Worm (Caenorhabditis elegans) whole organism, midembryonic: ENCODE measurements around the gene cyp-35C1.

Experiments used
- T22C8.4 ChIP-seq: fragments of 200-800 bp; sonication (Bioruptor generic); IDR thresholded peaks from 2 replicates; pipeline ENCODE4 v1.3.6; 2022; ENCODE audit warnings: missing genetic modification characterization, missing compliant biosample characterization
- cog-1 ChIP-seq: sonication (generic microtip); optimal IDR thresholded peaks from 2 replicates; lab custom pipeline; 2016; ENCODE audit warnings: missing genetic modification characterization, missing compliant biosample characterization
- flt-1 ChIP-seq: fragments of 200-800 bp; sonication (Bioruptor generic); IDR thresholded peaks from 2 replicates; pipeline ENCODE4 v1.3.6; 2022; ENCODE audit warnings: missing genetic modification characterization, missing compliant biosample characterization
- klf-2 ChIP-seq: fragments of 200-800 bp; sonication (Bioruptor generic); conservative IDR thresholded peaks from 2 replicates; pipeline ENCODE4 v1.3.6; 2022; ENCODE audit warnings: missing genetic modification reagents, missing genetic modification characterization, missing compliant biosample characterization
- med-1 ChIP-seq: sonication (generic microtip); optimal IDR thresholded peaks from 2 replicates; lab custom pipeline; 2017; ENCODE audit warnings: missing genetic modification characterization, mild to moderate bottlenecking, missing compliant biosample characterization, antibody characterized with exemption, missing genetic modification reagents; ENCODE audit not compliant: insufficient read depth
- ref-1 ChIP-seq: fragments of 200-800 bp; sonication (Bioruptor generic); conservative IDR thresholded peaks from 2 replicates; pipeline ENCODE4 v1.3.6; 2022; ENCODE audit warnings: missing genetic modification reagents, missing genetic modification characterization, missing compliant biosample characterization
- tab-1 ChIP-seq: fragments of 200-800 bp; sonication (Bioruptor generic); IDR thresholded peaks from 2 replicates; pipeline ENCODE4 v1.3.6; 2022; ENCODE audit warnings: missing genetic modification characterization, missing compliant biosample characterization
- ztf-23 ChIP-seq: fragments of 200-800 bp; sonication (Bioruptor generic); IDR thresholded peaks from 2 replicates; pipeline ENCODE4 v1.3.6; 2022; ENCODE audit warnings: missing genetic modification reagents, missing genetic modification characterization, missing compliant biosample characterization
- ztf-29 ChIP-seq: fragments of 200-800 bp; sonication (Bioruptor generic); IDR thresholded peaks from 2 replicates; pipeline ENCODE4 v1.3.6; 2022; ENCODE audit warnings: missing genetic modification reagents, missing genetic modification characterization, missing compliant biosample characterization

cyp-35C1 gene

ce11 chrV:13923851-13924250, 25.6 kb upstream of the cyp-35C1 start, which contains the start of gene srxa-11:
srxa-11 (plus strand) TSS chrV:13924151.
- no peak for TF ChIP-seq ref-1
- no peak for TF ChIP-seq ztf-29
- TF ChIP-seq tab-1 (GFP tag; lab: Robert Waterston, UW) = no peak
- no peak for TF ChIP-seq ztf-23
- TF ChIP-seq med-1 (GFP tag; lab: Kevin White, UChicago) = no peak
- TF ChIP-seq flt-1 (GFP tag; lab: Robert Waterston, UW) = no peak

DNA sequence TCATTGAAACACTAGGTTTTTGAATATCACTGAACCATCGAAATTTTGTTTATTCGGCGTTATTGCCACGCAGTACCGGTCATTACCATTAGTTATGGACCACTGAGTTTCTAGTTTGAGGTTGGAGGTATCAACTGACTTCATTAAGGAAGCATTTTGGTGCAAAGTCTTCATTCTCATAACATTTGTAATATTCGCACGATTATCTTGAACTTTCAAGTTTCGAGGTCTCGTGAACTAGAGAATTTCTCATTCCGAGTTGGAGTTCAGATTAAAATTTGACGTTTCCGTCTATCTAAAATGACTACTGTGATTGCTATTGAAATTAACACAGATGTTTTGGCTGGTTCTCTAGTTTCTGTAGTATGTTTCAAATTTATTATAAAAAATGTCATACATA, 22.4 kb upstream of the cyp-35C1 start, which contains the start of gene srx-42:
TSS of gene srx-42 (plus strand) at position 301 of the 400 bp plus-strand sequence.
- TF ChIP-seq med-1 (GFP tag; lab: Kevin White, UChicago) (no peak), ztf-29 (no peak), ref-1 (no peak), ztf-23 (no peak), T22C8.4 (GFP tag; lab: Robert Waterston, UW) (no peak), flt-1 (GFP tag; lab: Robert Waterston, UW) (no peak), klf-2 (no peak)

DNA sequence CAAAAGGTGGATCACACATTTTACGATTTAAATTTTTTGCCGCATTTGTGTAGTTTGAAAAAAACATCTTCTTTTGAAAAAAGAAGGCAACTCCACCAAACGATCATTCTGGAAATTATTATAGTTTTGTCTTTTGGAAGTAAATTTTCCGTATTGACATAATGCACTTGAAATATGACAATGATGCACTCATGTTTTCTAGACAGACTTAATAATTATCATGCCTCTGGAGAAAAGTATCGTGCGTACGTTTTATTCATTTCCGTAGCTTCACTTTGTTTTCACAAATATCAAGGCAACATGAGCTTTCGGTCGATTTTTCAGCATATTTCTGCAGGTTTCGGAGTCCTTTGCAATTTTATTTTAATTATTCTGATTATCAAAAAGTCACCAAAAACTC, 20.1 kb upstream of the cyp-35C1 start, which contains the start of gene str-250:
TSS of gene str-250 (plus strand) at position 301 of the 400 bp plus-strand sequence.
- TF ChIP-seq flt-1 (GFP tag; lab: Robert Waterston, UW) (no peak), cog-1 (tag; lab: Kevin White, UChicago) (no peak)

DNA sequence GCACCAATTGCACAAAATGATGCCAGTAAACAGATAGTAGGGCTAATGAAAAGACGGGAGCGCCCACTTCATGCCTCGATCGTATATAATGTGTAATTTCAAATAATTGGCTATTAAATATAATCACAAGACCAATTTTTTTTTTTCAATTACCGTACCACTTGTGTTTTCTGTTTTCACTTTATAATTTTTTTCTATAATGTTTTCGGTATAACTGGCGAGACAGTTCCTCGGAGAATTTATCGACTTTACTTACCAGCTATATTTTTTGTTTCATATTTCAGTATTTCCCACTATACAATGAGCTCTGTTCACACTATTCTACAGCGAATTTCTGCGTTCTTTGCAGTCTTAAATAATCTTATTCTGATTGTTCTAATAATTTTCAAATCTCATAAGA, 17.9 kb upstream of the cyp-35C1 start, which contains the start of gene str-252:
TSS of gene str-252 (plus strand) at position 301 of the 400 bp plus-strand sequence.
- TF ChIP-seq tab-1 (GFP tag; lab: Robert Waterston, UW) = no peak

DNA sequence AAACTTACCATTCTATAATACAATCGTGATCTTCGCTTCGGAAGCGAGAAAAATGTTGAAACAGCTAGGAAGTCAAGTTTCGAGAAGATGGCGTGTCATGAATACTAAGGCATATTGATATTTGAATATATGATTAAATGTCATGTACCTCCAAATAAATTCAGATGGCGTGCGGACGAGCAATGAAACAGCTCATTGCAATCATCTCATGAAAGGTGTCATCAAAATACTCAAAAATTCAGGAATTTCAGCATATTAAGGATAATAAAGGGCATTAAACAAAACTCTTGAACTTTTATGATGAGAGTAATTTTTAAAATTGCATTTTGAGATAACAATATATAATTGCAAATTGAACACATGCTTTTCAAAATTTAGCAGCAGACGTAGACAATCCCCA, 17.1 kb upstream of the cyp-35C1 start, which contains the start of gene gcy-32:
TSS of gene gcy-32 (minus strand) at position 101 of the 400 bp plus-strand sequence.
- TF ChIP-seq ztf-29 = no peak
- TF ChIP-seq ref-1 = no peak
- TF ChIP-seq tab-1 (GFP tag; lab: Robert Waterston, UW) = no peak
- TF ChIP-seq ztf-23 = no peak
- no peak for TF ChIP-seq cog-1 (tag; lab: Kevin White, UChicago)
- TF ChIP-seq med-1 (GFP tag; lab: Kevin White, UChicago) = no peak
- TF ChIP-seq flt-1 (GFP tag; lab: Robert Waterston, UW) = no peak
- no peak for TF ChIP-seq T22C8.4 (GFP tag; lab: Robert Waterston, UW)
- no peak for TF ChIP-seq klf-2

- no peak for TF ChIP-seq T22C8.4 (GFP tag; lab: Robert Waterston, UW)
- no peak for TF ChIP-seq ztf-23
- no peak for TF ChIP-seq tab-1 (GFP tag; lab: Robert Waterston, UW)
- TF ChIP-seq klf-2 = no peak
- TF ChIP-seq med-1 (GFP tag; lab: Kevin White, UChicago) = no peak
- no peak for TF ChIP-seq flt-1 (GFP tag; lab: Robert Waterston, UW)
- TF ChIP-seq ref-1 = no peak
Measured at ce11 chrV:13909400-13909799, 11.1 kb upstream of the cyp-35C1 start, which contains the start of gene C06B3.7. C06B3.7 (plus strand) TSS chrV:13909686.

DNA sequence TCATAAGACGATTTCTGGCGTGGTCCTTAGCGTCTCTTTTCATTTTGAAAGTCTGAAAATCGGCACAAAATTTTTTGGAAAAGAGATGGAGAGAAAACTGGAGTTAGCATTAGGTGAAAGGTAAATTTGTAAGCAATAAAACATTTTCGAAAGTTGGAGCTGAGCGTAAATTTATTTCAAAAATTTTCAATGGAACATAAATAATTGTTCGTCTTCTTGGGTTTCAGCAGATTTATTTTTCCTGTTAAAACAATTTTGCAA, 10.6 kb upstream of the cyp-35C1 start, which contains the start of gene C06B3.6:
TSS of gene C06B3.6 (minus strand) at position 52 of the 261 bp plus-strand sequence.
- TF ChIP-seq med-1 (GFP tag; lab: Kevin White, UChicago) (no peak), ztf-23 (no peak), tab-1 (GFP tag; lab: Robert Waterston, UW) (no peak), ref-1 (no peak), T22C8.4 (GFP tag; lab: Robert Waterston, UW) (no peak), flt-1 (GFP tag; lab: Robert Waterston, UW) (no peak), cog-1 (tag; lab: Kevin White, UChicago) (no peak), ztf-29 (no peak), klf-2 (no peak)

DNA sequence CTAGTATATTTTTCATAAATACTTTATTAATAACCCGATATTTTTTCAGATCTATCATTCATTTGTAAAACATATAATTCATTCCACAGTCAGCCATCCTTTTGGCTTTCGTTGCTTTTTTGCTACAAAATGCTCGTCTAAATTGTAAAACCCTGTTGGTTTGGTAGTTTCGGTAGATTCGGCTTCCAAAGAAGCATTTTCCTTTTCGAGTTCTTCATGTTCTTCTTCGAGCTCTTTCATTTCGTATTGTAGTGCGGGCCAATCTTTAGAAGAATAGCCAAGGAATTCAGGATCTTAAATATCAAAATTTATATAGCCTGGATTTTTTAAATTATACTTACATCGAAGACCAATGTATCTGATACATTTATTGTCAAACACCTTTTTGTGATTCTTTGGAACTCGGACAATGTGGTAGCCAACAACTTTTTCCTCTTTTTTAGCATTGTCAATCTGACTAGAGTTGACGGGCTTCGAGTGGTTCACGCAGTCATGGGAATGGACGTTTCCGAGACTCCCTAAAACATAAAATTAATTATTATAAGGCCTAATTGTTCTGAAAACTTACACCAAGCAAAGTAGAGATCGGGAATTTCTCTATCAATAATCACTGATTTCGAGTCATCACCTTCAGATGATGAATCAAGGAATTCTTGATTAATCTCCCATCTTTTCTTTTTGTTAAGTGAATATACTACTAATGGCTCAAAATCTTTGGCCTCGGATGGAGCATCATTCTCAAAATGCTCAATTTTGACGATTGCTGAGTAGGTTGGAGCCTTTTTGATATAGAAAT, 10.0 kb upstream of the cyp-35C1 start:
- TF ChIP-seq ref-1 (no peak), flt-1 (GFP tag; lab: Robert Waterston, UW) (no peak), T22C8.4 (GFP tag; lab: Robert Waterston, UW) (no peak), ztf-29 (no peak), ztf-23 (no peak), tab-1 (GFP tag; lab: Robert Waterston, UW) (no peak), cog-1 (tag; lab: Kevin White, UChicago) (no peak), med-1 (GFP tag; lab: Kevin White, UChicago) (no peak), klf-2 (no peak)

DNA sequence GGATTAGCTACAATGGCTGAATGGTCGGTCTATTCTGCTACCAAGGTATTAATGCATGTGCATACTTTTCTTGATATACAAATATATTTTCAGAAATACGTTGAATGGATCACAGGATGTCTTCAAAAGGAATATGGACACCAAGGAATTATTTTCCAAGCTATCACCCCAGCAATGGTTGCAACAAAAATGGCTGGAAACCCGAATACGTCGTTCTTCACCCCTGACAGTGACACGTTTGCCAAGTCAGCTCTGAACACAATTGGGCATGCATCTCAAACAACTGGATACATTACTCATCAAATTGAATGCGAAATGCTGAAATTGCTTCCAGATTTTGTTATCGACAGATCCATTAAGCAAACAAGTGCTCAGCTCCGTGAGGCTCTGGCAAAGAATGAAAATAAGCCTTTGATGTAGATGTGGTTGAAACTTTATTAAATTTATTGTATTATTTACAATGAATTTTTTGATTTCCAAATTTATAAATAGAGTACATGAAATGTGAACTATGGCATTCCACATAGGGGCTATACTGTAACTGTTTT, 9.3 kb upstream of the cyp-35C1 start:
- TF ChIP-seq klf-2 (no peak), flt-1 (GFP tag; lab: Robert Waterston, UW) (no peak), tab-1 (GFP tag; lab: Robert Waterston, UW) (no peak), ref-1 (no peak), T22C8.4 (GFP tag; lab: Robert Waterston, UW) (no peak), cog-1 (tag; lab: Kevin White, UChicago) (no peak), med-1 (GFP tag; lab: Kevin White, UChicago) (no peak), ztf-29 (no peak), ztf-23 (no peak)

- TF ChIP-seq med-1 (GFP tag; lab: Kevin White, UChicago) (no peak), ztf-23 (no peak), cog-1 (tag; lab: Kevin White, UChicago) (peak; percentile 20)
Measured at ce11 chrV:13906166-13906565, 7.9 kb upstream of the cyp-35C1 start, which contains the start of gene stdh-1. stdh-1 (plus strand) TSS chrV:13906492.
